Worm (Caenorhabditis elegans): Measurements from ENCODE around the gene D2062.4.

DNA sequence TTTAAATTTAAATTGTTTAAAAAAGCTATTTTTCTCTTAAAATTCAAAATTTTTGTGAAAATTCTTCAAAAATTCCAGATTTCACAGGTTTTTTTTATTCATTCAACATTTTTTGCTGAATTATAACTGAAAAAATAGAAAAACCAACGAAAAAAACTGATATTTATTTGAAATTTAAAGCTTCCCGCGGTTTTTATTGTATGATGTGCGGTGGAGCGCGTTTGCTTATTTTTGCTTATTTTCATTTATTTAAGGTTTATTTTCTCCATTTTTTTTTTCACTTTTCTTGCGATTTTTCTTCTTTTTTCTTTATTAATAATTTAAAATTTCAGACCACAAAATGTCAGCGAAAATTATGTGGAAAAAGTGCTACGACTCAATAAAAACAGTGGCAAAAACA lies 14.9 kb downstream of the D2062.4 start, which contains the start of gene F22E5.9:
- no peak for TF ChIP-seq nhr-48 (tag; optimal IDR thresholded peaks at IDR 0.05)
- TF ChIP-seq zag-1 (tag; optimal IDR thresholded peaks at IDR 0.05): no peak
- no peak for TF ChIP-seq skn-1 (tag; optimal IDR thresholded peaks at IDR 0.05)
- TF ChIP-seq F37D6.2 (tag; optimal IDR thresholded peaks at IDR 0.05): no peak
- no peak for TF ChIP-seq nhr-76 (tag; optimal IDR thresholded peaks at IDR 0.05)
- TF ChIP-seq aly-2 (tag; optimal IDR thresholded peaks at IDR 0.05): no peak
- TF ChIP-seq snpc-4 (tag; optimal IDR thresholded peaks at IDR 0.05): no peak
